Worm (Caenorhabditis elegans) whole organism, late embryonic: ENCODE measurements around the gene srd-50.
"Not testable (repeated sequence)": the region's sequence is repeated elsewhere in the genome, so short reads cannot be mapped to it uniquely, and the experiment has no call there.

ENCODE experiments used
- K09A11.1 ChIP-seq: sonication (generic microtip); optimal IDR thresholded peaks from 2 replicates; lab custom pipeline; 2017; ENCODE audit warnings: antibody characterized with exemption, mild to moderate bottlenecking, missing genetic modification characterization, missing compliant biosample characterization; ENCODE audit not compliant: insufficient read depth
- ceh-19 ChIP-seq: fragments of 200-800 bp; sonication (Bioruptor generic); optimal IDR thresholded peaks from 2 replicates; lab custom pipeline; 2018; ENCODE audit warnings: mild to moderate bottlenecking, missing genetic modification characterization, missing compliant biosample characterization
- ceh-34 ChIP-seq: sonication (generic microtip); optimal IDR thresholded peaks from 2 replicates; lab custom pipeline; 2016; ENCODE audit warnings: mild to moderate bottlenecking, missing genetic modification characterization, missing compliant biosample characterization
- dmd-4 ChIP-seq: sonication (generic microtip); optimal IDR thresholded peaks from 2 replicates; lab custom pipeline; 2016; ENCODE audit warnings: borderline replicate concordance, missing genetic modification characterization, missing compliant biosample characterization
- dve-1 ChIP-seq: sonication (generic microtip); optimal IDR thresholded peaks from 2 replicates; lab custom pipeline; 2017; ENCODE audit warnings: antibody characterized with exemption, mild to moderate bottlenecking, missing genetic modification characterization, missing compliant biosample characterization
- fkh-10 ChIP-seq: fragments of 150-350 bp; optimal IDR thresholded peaks from 2 replicates; lab custom pipeline; 2014; ENCODE audit warnings: missing biosample characterization, missing genetic modification reagents, missing genetic modification characterization
- odd-2 ChIP-seq: sonication (generic microtip); optimal IDR thresholded peaks from 2 replicates; lab custom pipeline; 2017; ENCODE audit warnings: antibody characterized with exemption, mild to moderate bottlenecking, missing genetic modification characterization, missing compliant biosample characterization
- pat-9 ChIP-seq: fragments of 200-800 bp; sonication (Bioruptor generic); optimal IDR thresholded peaks from 2 replicates; lab custom pipeline; 2018; ENCODE audit warnings: mild to moderate bottlenecking, missing genetic modification characterization, moderate library complexity, missing compliant biosample characterization
- pha-2 ChIP-seq: sonication (generic microtip); optimal IDR thresholded peaks from 2 replicates; lab custom pipeline; 2017; ENCODE audit warnings: mild to moderate bottlenecking, missing genetic modification characterization, missing compliant biosample characterization
- rnt-1 ChIP-seq: sonication (generic microtip); optimal IDR thresholded peaks from 2 replicates; lab custom pipeline; 2016; ENCODE audit warnings: missing genetic modification characterization, missing compliant biosample characterization
- sdc-2 ChIP-seq: sonication (generic microtip); optimal IDR thresholded peaks from 2 replicates; lab custom pipeline; 2016; ENCODE audit warnings: missing genotype, missing genetic modification characterization, missing compliant biosample characterization

srd-50 gene

ce11 chrX:13435790-13436472 lies 45.7 kb downstream of the srd-50 start, which contains the start of gene jmjd-3.3:
Gene jmjd-3.3, plus strand, starts transcription at chrX:13436422.
- no peak for TF ChIP-seq rnt-1
- TF ChIP-seq K09A11.1 (tag; lab: Kevin White, UChicago): no peak
- no peak for TF ChIP-seq odd-2 (tag; lab: Kevin White, UChicago)

DNA sequence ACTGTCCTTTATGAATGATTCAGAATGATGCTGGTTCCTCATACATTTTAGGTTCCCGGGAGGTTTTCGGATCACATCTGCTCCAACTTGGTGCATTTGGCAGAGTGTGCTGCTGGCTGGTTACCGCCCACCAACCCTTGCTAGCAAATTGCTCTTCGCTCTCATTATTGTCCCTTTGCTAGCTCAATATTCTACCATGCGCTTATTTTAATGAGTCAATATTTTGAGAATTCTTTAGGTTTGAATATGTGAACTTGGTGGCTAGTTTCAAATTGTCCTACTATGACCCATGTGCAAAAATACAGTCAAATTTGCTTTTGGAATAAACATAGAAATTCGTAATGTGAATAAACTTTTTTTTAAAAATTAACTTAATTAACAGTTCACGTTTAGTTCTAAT lies 46.5 kb downstream of the srd-50 start:
- TF ChIP-seq sdc-2 (tag; lab: Kevin White, UChicago) (peak; percentile 93), fkh-10 (GFP tag; lab: Kevin White, UChicago) (no peak)

ce11 chrX:13431388-13431787 lies 50.2 kb downstream of the srd-50 start, which contains the start of gene C29F7.10:
Gene C29F7.10, minus strand, starts transcription at chrX:13431488.
- TF ChIP-seq ceh-34 (tag; lab: Kevin White, UChicago); pat-9 (tag; lab: Kevin White, UChicago); pha-2: not testable (repeated sequence)

DNA sequence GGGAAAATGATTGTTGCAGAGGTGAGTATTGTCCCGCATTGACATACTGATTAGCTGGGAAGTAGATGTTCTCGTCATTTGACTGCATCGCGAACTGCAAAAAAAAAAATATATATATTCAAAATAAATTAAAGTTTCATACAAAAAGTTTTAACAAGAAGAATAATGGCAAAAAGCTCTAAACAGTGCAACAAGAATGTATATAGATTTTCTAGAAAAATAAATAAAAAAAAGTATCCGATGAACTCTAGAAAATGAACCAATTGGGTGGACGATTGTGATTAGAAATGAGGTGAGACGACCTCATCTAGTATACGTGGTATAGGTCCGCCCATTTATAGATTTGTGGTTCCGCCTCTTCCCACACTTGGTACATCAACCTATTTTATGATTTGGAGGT lies 52.8 kb downstream of the srd-50 start, which contains the start of gene fkh-4:
fkh-4 (minus strand) TSS at position 101 of the 400 bp plus-strand sequence.
- not testable (repeated sequence) for TF ChIP-seq dve-1 (tag; lab: Kevin White, UChicago); ceh-19; dmd-4
